Worm (Caenorhabditis elegans) whole organism, dauer: ENCODE data around the gene slt-1.

Experiments used
- unc-62 ChIP-seq: sonication (generic microtip); optimal IDR thresholded peaks from 2 replicates; lab custom pipeline; 2017; ENCODE audit warnings: missing biosample characterization, missing genetic modification reagents, missing genetic modification characterization

Gene slt-1

DNA sequence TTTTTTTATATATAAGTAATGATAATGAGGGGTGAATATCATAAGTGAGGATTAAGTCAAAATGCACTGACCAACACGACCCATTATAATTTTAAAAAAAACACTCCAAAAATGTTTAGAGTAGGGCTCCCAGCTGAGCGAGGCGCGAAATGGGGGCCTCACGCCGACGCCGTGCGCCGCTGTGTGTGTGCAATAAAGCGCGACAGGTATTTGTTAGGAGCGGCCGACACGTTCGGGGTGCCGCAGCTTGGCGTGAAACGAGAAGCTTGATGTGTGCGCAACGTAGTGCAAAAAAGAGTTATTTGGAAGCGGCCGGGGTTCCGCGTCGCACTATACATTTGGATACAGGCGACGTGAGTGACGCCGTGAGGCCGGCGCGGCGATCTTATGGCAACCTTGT, 50.8 kb downstream of the slt-1 start:
- no peak for TF ChIP-seq unc-62

- no peak for TF ChIP-seq unc-62
Observed at ce11 chrX:14729319-14729718, 55.2 kb downstream of the slt-1 start, which contains the start of gene tsp-8. TSS of gene tsp-8 (minus strand) at chrX:14729503.

DNA sequence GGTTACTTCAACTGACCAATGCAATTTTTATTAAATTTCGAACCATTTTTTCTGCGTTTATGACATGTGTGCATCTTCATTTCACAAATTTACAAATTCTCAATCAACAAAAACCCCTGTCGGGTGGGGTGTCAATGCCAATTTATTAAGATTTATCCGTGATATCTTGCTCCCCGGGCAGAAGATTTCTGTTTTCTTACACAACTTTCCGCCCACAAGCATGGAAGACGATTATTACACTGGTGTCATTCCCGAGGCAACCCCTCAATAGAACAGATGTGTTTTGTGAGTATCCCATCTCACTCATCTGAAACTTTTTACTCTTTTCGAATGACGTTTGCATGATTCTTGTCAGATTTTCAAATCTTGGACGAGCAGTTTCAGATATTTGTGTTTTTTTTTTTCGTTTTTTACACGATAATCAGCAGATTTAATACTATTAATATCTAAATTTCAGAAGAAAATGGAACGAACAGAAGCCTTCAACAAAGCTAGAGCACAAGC, 57.8 kb downstream of the slt-1 start, which contains the start of gene F33C8.4:
Gene F33C8.4, plus strand, starts transcription at position 454 of the 504 bp plus-strand sequence.
- no peak for TF ChIP-seq unc-62
